Worm (Caenorhabditis elegans): ENCODE results near the gene F07D3.3.
A peak's percentile ranks its signal among the peaks of the same experiment; 100 is the strongest.

F07D3.3 gene

ce11 chrV:9503152-9503817, 40.8 kb upstream of the F07D3.3 start (continued):
- TF ChIP-seq repo-1 (tag; optimal IDR thresholded peaks at IDR 0.05) = peak; percentile 74
- no peak for TF ChIP-seq attf-6 (GFP tag; IDR thresholded peaks at IDR 0.05)
- peak; percentile 96 for TF ChIP-seq tbp1 (GFP tag; optimal IDR thresholded peaks at IDR 0.05)
- no peak for TF ChIP-seq nfya-2 (GFP tag; IDR thresholded peaks at IDR 0.05)
- TF ChIP-seq dpl-1 (GFP tag; optimal IDR thresholded peaks at IDR 0.05) = no peak
- TF ChIP-seq egl-18 (GFP tag; IDR thresholded peaks at IDR 0.05) = peak; percentile 83; the same call in 1 of the 2 replicates
- TF ChIP-seq attf-3 (GFP tag; conservative IDR thresholded peaks at IDR 0.05) = no peak
- TF ChIP-seq madf-6 (GFP tag; IDR thresholded peaks at IDR 0.05) = peak; percentile 67
- 0 out of 2 replicates have a peak, but pooled peaks have one; percentile 11 for TF ChIP-seq F33H1.4 (GFP tag; IDR thresholded peaks at IDR 0.05)
- no peak for TF ChIP-seq akir-1 (GFP tag; optimal IDR thresholded peaks at IDR 0.05)
- peak; percentile 22 to 82 for TF ChIP-seq rec-8 (tag; optimal IDR thresholded peaks at IDR 0.05)
- peak; percentile 47 for TF ChIP-seq sptf-2 (GFP tag; optimal IDR thresholded peaks at IDR 0.05)
- TF ChIP-seq xnd-1 (tag; optimal IDR thresholded peaks at IDR 0.05) = no peak
- TF ChIP-seq fkh-3 (tag; optimal IDR thresholded peaks at IDR 0.05) = peak; percentile 66
- TF ChIP-seq T26A5.8 (tag; optimal IDR thresholded peaks at IDR 0.05) = peak; percentile 46
- peak; percentile 67 for TF ChIP-seq snpc-1.3 (tag; optimal IDR thresholded peaks at IDR 0.05; ENCODE audit: insufficient read depth)
- TF ChIP-seq snpc-3.4 (tag; optimal IDR thresholded peaks at IDR 0.05) = peak; percentile 73
- TF ChIP-seq him-1 (tag; optimal IDR thresholded peaks at IDR 0.05) = peak; percentile 88
- TF ChIP-seq hrde-1 (tag; optimal IDR thresholded peaks at IDR 0.05; ENCODE audit: borderline replicate concordance) = peak; percentile 13
- peak; percentile 94 for TF ChIP-seq Y56A3A.18 (GFP tag; IDR thresholded peaks at IDR 0.05)
- TF ChIP-seq ceh-100 (GFP tag; IDR thresholded peaks at IDR 0.05) = peak; percentile 16; the same call in 1 of the 2 replicates
- TF ChIP-seq mes-4 (tag; optimal IDR thresholded peaks at IDR 0.05) = peak; percentile 47
- no peak for TF ChIP-seq bed-2 (GFP tag; IDR thresholded peaks at IDR 0.05)
- peak; percentile 74; the same call in 1 of the 2 replicates for TF ChIP-seq let-526 (GFP tag; IDR thresholded peaks at IDR 0.05)
- no peak for TF ChIP-seq Y53F4B.3 (GFP tag; IDR thresholded peaks at IDR 0.05)
- TF ChIP-seq ceh-58 (GFP tag; IDR thresholded peaks at IDR 0.05) = 0 out of 2 replicates have a peak, but pooled peaks have one; percentile 36
- TF ChIP-seq lin-54 (GFP tag; optimal IDR thresholded peaks at IDR 0.05) = no peak
- no peak for TF ChIP-seq madf-8 (GFP tag; conservative IDR thresholded peaks at IDR 0.05)
- TF ChIP-seq F49E8.2 (tag; optimal IDR thresholded peaks at IDR 0.05; ENCODE audit: insufficient read depth) = no peak
- no peak for TF ChIP-seq ztf-6 (GFP tag; IDR thresholded peaks at IDR 0.05)
- TF ChIP-seq hlh-26 (GFP tag; conservative IDR thresholded peaks at IDR 0.05) = no peak
- TF ChIP-seq D2030.7 (GFP tag; IDR thresholded peaks at IDR 0.05) = peak; percentile 42
- no peak; the same call in 1 of the 2 replicates for TF ChIP-seq mcd-1 (GFP tag; IDR thresholded peaks at IDR 0.05)
- TF ChIP-seq ets-4 (GFP tag; optimal IDR thresholded peaks at IDR 0.05) = peak; percentile 35
- TF ChIP-seq F52B5.7 (tag; optimal IDR thresholded peaks at IDR 0.05) = peak; percentile 43
- TF ChIP-seq ceh-79 (tag; optimal IDR thresholded peaks at IDR 0.05) = peak; percentile 55
- TF ChIP-seq hlh-12 (tag; optimal IDR thresholded peaks at IDR 0.05) = no peak
- peak; percentile 16 for TF ChIP-seq lsl-1 (GFP tag; optimal IDR thresholded peaks at IDR 0.05)
- no peak for TF ChIP-seq ama-1 (optimal IDR thresholded peaks at IDR 0.05)
- peak in 1 of 2 experiments; percentile 85 for TF ChIP-seq ama-1 (GFP tag; optimal IDR thresholded peaks at IDR 0.05)
- TF ChIP-seq zim-3 (tag; optimal IDR thresholded peaks at IDR 0.05) = peak; percentile 92
- peak; percentile 70 for TF ChIP-seq lir-1 (GFP tag; conservative IDR thresholded peaks at IDR 0.05)
- peak; percentile 95 for TF ChIP-seq B0261.1 (tag; optimal IDR thresholded peaks at IDR 0.05)
- no peak for TF ChIP-seq F37B4.10 (GFP tag; IDR thresholded peaks at IDR 0.05)
- TF ChIP-seq hsf-1 (GFP tag; IDR thresholded peaks at IDR 0.05) = peak; percentile 61; the same call in 1 of the 2 replicates
- TF ChIP-seq lin-40 (tag; optimal IDR thresholded peaks at IDR 0.05) = no peak
- TF ChIP-seq rpc-1 (optimal IDR thresholded peaks at IDR 0.05) = peak; percentile 81
- TF ChIP-seq rpc-1 (tag; optimal IDR thresholded peaks at IDR 0.05) = peak; percentile 74

Measured in whole organism, young adult.